Fruit fly (Drosophila melanogaster) whole organism, embryonic: ENCODE data around the gene Coq5.
A peak's percentile ranks its signal among the peaks of the same experiment; 100 is the strongest.
"Not testable (repeated sequence)": the region's sequence is repeated elsewhere in the genome, so short reads cannot be mapped to it uniquely, and the experiment has no call there.

Source experiments
- CG1024 ChIP-seq: fragments of 200-800 bp; sonication (Bioruptor generic); IDR thresholded peaks from 2 replicates; pipeline ENCODE4 v1.3.6; 2022; ENCODE audit warnings: missing biosample characterization, missing genetic modification characterization
- CG13287 ChIP-seq: fragments of 200-800 bp; sonication (Bioruptor generic); IDR thresholded peaks from 2 replicates; pipeline ENCODE4 v1.3.6; 2022; ENCODE audit warnings: missing biosample characterization, missing genetic modification characterization; ENCODE audit not compliant: partially characterized antibody
- CG14014 ChIP-seq: fragments of 200-800 bp; sonication (Bioruptor generic); IDR thresholded peaks from 2 replicates; pipeline ENCODE4 v1.3.6; 2022; ENCODE audit warnings: missing biosample characterization, missing genetic modification characterization
- CG14441 ChIP-seq: fragments of 200-800 bp; sonication (Bioruptor generic); IDR thresholded peaks from 2 replicates; pipeline ENCODE4 v1.3.6; 2022; ENCODE audit warnings: missing biosample characterization, missing genetic modification characterization
- CG15073 ChIP-seq: fragments of 200-800 bp; sonication (Bioruptor generic); optimal IDR thresholded peaks from 2 replicates; lab custom pipeline; 2016; ENCODE audit warnings: missing biosample characterization, missing genetic modification characterization
- CG16813 ChIP-seq: fragments of 200-800 bp; sonication (Bioruptor generic); IDR thresholded peaks from 3 replicates; pipeline ENCODE4 v1.3.6; 2022; ENCODE audit warnings: missing biosample characterization, missing genetic modification characterization; ENCODE audit not compliant: partially characterized antibody
- CG2129 ChIP-seq: fragments of 200-800 bp; sonication (Bioruptor generic); IDR thresholded peaks from 2 replicates; pipeline ENCODE4 v1.3.6; 2022; ENCODE audit warnings: missing biosample characterization, missing genetic modification characterization; ENCODE audit not compliant: partially characterized antibody
- CG3065 ChIP-seq: fragments of 200-800 bp; sonication (Bioruptor generic); optimal IDR thresholded peaks from 2 replicates; lab custom pipeline; 2016; ENCODE audit warnings: missing biosample characterization, missing genetic modification characterization
- CG32767 ChIP-seq: fragments of 200-800 bp; sonication (Bioruptor generic); IDR thresholded peaks from 2 replicates; pipeline ENCODE4 v1.3.6; 2022; ENCODE audit warnings: missing biosample characterization, missing genetic modification characterization
- CG42726 ChIP-seq: fragments of 200-800 bp; sonication (Bioruptor generic); IDR thresholded peaks from 2 replicates; pipeline ENCODE4 v1.3.6; 2022; ENCODE audit warnings: missing biosample characterization, missing genetic modification characterization; ENCODE audit not compliant: partially characterized antibody
- CG6175 ChIP-seq: fragments of 200-800 bp; sonication (Bioruptor generic); IDR thresholded peaks from 3 replicates; pipeline ENCODE4 v1.3.6; 2022; ENCODE audit warnings: missing biosample characterization, missing genetic modification characterization
- CG6791 ChIP-seq: fragments of 200-800 bp; sonication (Bioruptor generic); IDR thresholded peaks from 3 replicates; pipeline ENCODE4 v1.3.6; 2022; ENCODE audit warnings: missing biosample characterization, missing genetic modification characterization; ENCODE audit not compliant: partially characterized antibody
- CG7357 ChIP-seq: fragments of 200-800 bp; sonication (Bioruptor generic); IDR thresholded peaks from 3 replicates; pipeline ENCODE4 v1.3.6; 2022; ENCODE audit warnings: missing biosample characterization, missing genetic modification characterization
- CG9932 ChIP-seq: fragments of 200-800 bp; sonication (Bioruptor generic); IDR thresholded peaks from 2 replicates; pipeline ENCODE4 v1.3.6; 2022; ENCODE audit warnings: missing biosample characterization, missing genetic modification characterization
- Dp ChIP-seq: fragments of 200-800 bp; sonication (Bioruptor generic); optimal IDR thresholded peaks from 2 replicates; lab custom pipeline; 2018; ENCODE audit warnings: missing biosample characterization, mild to moderate bottlenecking, missing genetic modification characterization, moderate library complexity
- Dref ChIP-seq: fragments of 200-800 bp; sonication (Bioruptor generic); IDR thresholded peaks from 2 replicates; pipeline ENCODE4 v1.3.6; 2022; ENCODE audit warnings: missing biosample characterization, missing genetic modification characterization
- HLH4C ChIP-seq: fragments of 200-800 bp; sonication (Bioruptor generic); IDR thresholded peaks from 3 replicates; pipeline ENCODE4 v1.3.6; 2022; ENCODE audit warnings: missing biosample characterization, missing genetic modification characterization; ENCODE audit not compliant: partially characterized antibody
- MBD-R2 ChIP-seq: fragments of 200-800 bp; sonication (Bioruptor generic); IDR thresholded peaks from 2 replicates; pipeline ENCODE4 v1.3.6; 2022; ENCODE audit warnings: missing biosample characterization, missing genetic modification characterization
- Med ChIP-seq: fragments of 200-800 bp; sonication (Bioruptor generic); peaks from one replicate; lab custom pipeline; 2016; ENCODE audit warnings: missing biosample characterization, missing genetic modification characterization, mild to moderate bottlenecking, inconsistent platforms, moderate library complexity
- Opbp ChIP-seq: fragments of 200-800 bp; sonication (Bioruptor generic); IDR thresholded peaks from 3 replicates; pipeline ENCODE4 v1.3.6; 2022; ENCODE audit warnings: missing biosample characterization, missing genetic modification characterization; ENCODE audit not compliant: partially characterized antibody
- Rx ChIP-seq: fragments of 200-800 bp; sonication (Bioruptor generic); IDR thresholded peaks from 2 replicates; pipeline ENCODE4 v1.3.6; 2022; ENCODE audit warnings: missing biosample characterization, missing genetic modification characterization
- Scr ChIP-seq: fragments of 200-800 bp; sonication (Bioruptor generic); IDR thresholded peaks from 2 replicates; pipeline ENCODE4 v1.3.6; 2022; ENCODE audit warnings: missing biosample characterization, missing genetic modification characterization; ENCODE audit not compliant: partially characterized antibody
- Xrp1 ChIP-seq: fragments of 200-800 bp; sonication (Bioruptor generic); IDR thresholded peaks from 2 replicates; pipeline ENCODE4 v1.3.6; 2022; ENCODE audit warnings: missing biosample characterization, missing genetic modification characterization
- amos ChIP-seq: fragments of 200-800 bp; sonication (Bioruptor generic); IDR thresholded peaks from 2 replicates; pipeline ENCODE4 v1.3.6; 2022; ENCODE audit warnings: missing biosample characterization, missing genetic modification characterization; ENCODE audit not compliant: partially characterized antibody
- bbx ChIP-seq: fragments of 200-800 bp; sonication (Bioruptor generic); IDR thresholded peaks from 2 replicates; pipeline ENCODE4 v1.3.6; 2022; ENCODE audit warnings: missing biosample characterization, missing genetic modification characterization; ENCODE audit not compliant: partially characterized antibody
- chinmo ChIP-seq: fragments of 200-800 bp; sonication (Bioruptor generic); IDR thresholded peaks from 4 replicates; pipeline ENCODE4 v1.3.6; 2022; ENCODE audit warnings: missing biosample characterization, missing genetic modification characterization; ENCODE audit not compliant: partially characterized antibody
- ci ChIP-seq: fragments of 200-800 bp; sonication (Bioruptor generic); IDR thresholded peaks from 3 replicates; pipeline ENCODE4 v1.3.6; 2022; ENCODE audit warnings: missing biosample characterization, missing genetic modification characterization
- danr ChIP-seq: fragments of 200-800 bp; sonication (Bioruptor generic); IDR thresholded peaks from 2 replicates; pipeline ENCODE4 v1.3.6; 2022; ENCODE audit warnings: missing biosample characterization, missing genetic modification characterization
- esg ChIP-seq: fragments of 200-800 bp; sonication (Bioruptor generic); conservative IDR thresholded peaks from 2 replicates; pipeline ENCODE4 v1.3.6; 2022; ENCODE audit warnings: missing biosample characterization, missing genetic modification characterization
- hkb ChIP-seq, 2 experiments: fragments of 200-800 bp in 1 of 2; fragments of >200 bp in 1 of 2; sonication (Bioruptor generic) in 1 of 2; IDR thresholded peaks in 1 of 2; optimal IDR thresholded peaks in 1 of 2; 2 replicates each; pipeline versions ENCODE4 v1.3.6 to Lab custom; 2017 to 2022; ENCODE audit warnings: missing biosample characterization in 1 of 2, missing genetic modification characterization in 1 of 2
- inv ChIP-seq: fragments of 200-800 bp; sonication (Bioruptor generic); IDR thresholded peaks from 2 replicates; pipeline ENCODE4 v1.3.6; 2022; ENCODE audit warnings: missing biosample characterization, missing genetic modification characterization; ENCODE audit not compliant: partially characterized antibody
- kah ChIP-seq: fragments of 200-800 bp; sonication (Bioruptor generic); optimal IDR thresholded peaks from 2 replicates; lab custom pipeline; 2018; ENCODE audit warnings: missing biosample characterization, mild to moderate bottlenecking, missing genetic modification characterization
- knrl ChIP-seq: fragments of 200-800 bp; sonication (Bioruptor generic); IDR thresholded peaks from 3 replicates; pipeline ENCODE4 v1.3.6; 2022; ENCODE audit warnings: missing biosample characterization, missing genetic modification characterization; ENCODE audit not compliant: partially characterized antibody
- onecut ChIP-seq: fragments of 200-800 bp; sonication (Bioruptor generic); IDR thresholded peaks from 2 replicates; pipeline ENCODE4 v1.3.6; 2022; ENCODE audit warnings: missing biosample characterization, missing genetic modification characterization
- prd ChIP-seq, 3 experiments: fragments of >200 bp in 2 of 3; fragments of 200-800 bp in 1 of 3; sonication (Bioruptor generic) in 1 of 3; optimal IDR thresholded peaks in 2 of 3; IDR thresholded peaks in 1 of 3; 2 replicates in 2 of 3; 3 replicates in 1 of 3; pipeline versions ENCODE4 v1.3.6 to Lab custom; 2017 to 2022; ENCODE audit warnings: missing biosample characterization in 1 of 3, missing genetic modification characterization in 1 of 3
- ranshi ChIP-seq: fragments of 200-800 bp; sonication (Bioruptor generic); IDR thresholded peaks from 2 replicates; pipeline ENCODE4 v1.3.6; 2022; ENCODE audit warnings: missing biosample characterization, missing genetic modification characterization
- row ChIP-seq: fragments of 200-800 bp; sonication (Bioruptor generic); IDR thresholded peaks from 3 replicates; pipeline ENCODE4 v1.3.6; 2022; ENCODE audit warnings: missing biosample characterization, missing genetic modification characterization
- sisA ChIP-seq: fragments of 200-800 bp; sonication (Bioruptor generic); IDR thresholded peaks from 2 replicates; pipeline ENCODE4 v1.3.6; 2022; ENCODE audit warnings: missing biosample characterization, missing genetic modification characterization
- sr ChIP-seq: fragments of 200-800 bp; sonication (Bioruptor generic); IDR thresholded peaks from 3 replicates; pipeline ENCODE4 v1.3.6; 2022; ENCODE audit warnings: missing biosample characterization, missing genetic modification characterization
- unc-4 ChIP-seq: fragments of 200-800 bp; sonication (Bioruptor generic); IDR thresholded peaks from 2 replicates; pipeline ENCODE4 v1.3.6; 2022; ENCODE audit warnings: missing biosample characterization, missing genetic modification characterization; ENCODE audit not compliant: partially characterized antibody
- zen2 ChIP-seq: fragments of 200-800 bp; sonication (Bioruptor generic); IDR thresholded peaks from 3 replicates; pipeline ENCODE4 v1.3.6; 2022; ENCODE audit warnings: missing biosample characterization, missing genetic modification characterization; ENCODE audit not compliant: partially characterized antibody

The Coq5 gene

dm6 chrX:13189032-13189431, 5.3 kb downstream of the Coq5 start, which contains the start of gene Lgr4:
Gene Lgr4, minus strand, starts transcription at chrX:13189164.
- TF ChIP-seq danr (GFP tag; lab: Robert Waterston, UW) (0 out of 2 replicates have a peak, but pooled peaks have one; percentile 23), sr (GFP tag; lab: Robert Waterston, UW) (0 out of 3 replicates have a peak, but pooled peaks have one; percentile 28), CG15073 (GFP tag; lab: Kevin White, UChicago) (no peak), Dp (GFP tag; lab: Kevin White, UChicago) (peak; percentile 22), Med (GFP tag; lab: Kevin White, UChicago) (peak; percentile 37), CG3065 (GFP tag; lab: Kevin White, UChicago) (peak; percentile 5), CG32767 (GFP tag; lab: Robert Waterston, UW) (no peak), kah (peak; percentile 41), ci (GFP tag; lab: Robert Waterston, UW) (0 out of 3 replicates have a peak, but pooled peaks have one; percentile 35), CG6175 (GFP tag; lab: Robert Waterston, UW) (peak; percentile 65; the same call in 2 of the 3 replicates)

- peak; percentile 9; the same call in 1 of the 2 replicates for TF ChIP-seq MBD-R2
- 0 out of 2 replicates have a peak, but pooled peaks have one; percentile 10 for TF ChIP-seq CG2129 (GFP tag; lab: Robert Waterston, UW)
- 0 out of 2 replicates have a peak, but pooled peaks have one; percentile 32 for TF ChIP-seq Scr (GFP tag; lab: Robert Waterston, UW)
- peak; percentile 38; the same call in 1 of the 3 replicates for TF ChIP-seq knrl
- 0 out of 3 replicates have a peak, but pooled peaks have one; percentile 47 for TF ChIP-seq CG6791
- peak; percentile 45; the same call in 1 of the 3 replicates for TF ChIP-seq zen2
- TF ChIP-seq bbx (GFP tag; lab: Robert Waterston, UW) = peak; percentile 61
- peak; percentile 38; the same call in 1 of the 2 replicates for TF ChIP-seq CG9932
- TF ChIP-seq chinmo (GFP tag; lab: Robert Waterston, UW) = 0 out of 4 replicates have a peak, but pooled peaks have one; percentile 13
- peak; percentile 47; the same call in 1 of the 2 replicates for TF ChIP-seq inv (GFP tag; lab: Robert Waterston, UW)
- peak; percentile 23; the same call in 1 of the 2 replicates for TF ChIP-seq Xrp1 (GFP tag; lab: Robert Waterston, UW)
- 0 out of 3 replicates have a peak, but pooled peaks have one; percentile 45 for TF ChIP-seq CG7357
- TF ChIP-seq CG16813 (GFP tag; lab: Robert Waterston, UW) = 0 out of 3 replicates have a peak, but pooled peaks have one; percentile 23
- TF ChIP-seq onecut (GFP tag; lab: Robert Waterston, UW) = 0 out of 2 replicates have a peak, but pooled peaks have one; percentile 3
- TF ChIP-seq Dref (GFP tag; lab: Robert Waterston, UW) = peak; percentile 44; the same call in 1 of the 2 replicates
- TF ChIP-seq, all 482 proteins: peak for 15; not testable (repeated sequence) for 467
Observed at dm6 chrX:13184178-13184577, 10.2 kb downstream of the Coq5 start, which contains the start of gene CG32641. Gene CG32641, plus strand, starts transcription at chrX:13184478.

DNA sequence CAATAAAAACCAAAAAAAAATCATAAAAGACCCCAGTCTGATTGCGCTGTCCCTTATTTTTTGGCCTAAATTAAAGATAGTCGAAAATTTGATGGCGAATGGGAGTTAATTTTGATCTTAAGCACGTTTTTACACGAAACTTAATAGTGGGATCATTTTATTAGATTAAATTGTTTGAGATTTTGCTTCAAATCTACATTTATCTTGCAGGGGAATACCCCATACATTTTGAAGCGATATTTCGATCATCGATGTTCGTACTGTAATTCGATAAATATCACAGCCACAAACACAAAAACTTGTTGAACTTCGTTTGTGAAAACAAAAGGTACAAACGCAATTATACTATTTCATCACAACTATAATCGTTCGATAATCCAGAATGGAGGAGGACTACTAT, 16.6 kb downstream of the Coq5 start, which contains the start of gene CG32640:
Gene CG32640 (plus strand): TSS at position 286 of the 400 bp plus-strand sequence.
- not testable (repeated sequence) for TF ChIP-seq hkb, prd (optimal IDR thresholded peaks at IDR 0.05; lab: Kevin White, UChicago)
- TF ChIP-seq hkb (GFP tag; IDR thresholded peaks at IDR 0.05; lab: Robert Waterston, UW) (peak; percentile 22; the same call in 1 of the 2 replicates), MBD-R2 (peak; percentile 45; the same call in 1 of the 2 replicates), chinmo (GFP tag; lab: Robert Waterston, UW) (0 out of 4 replicates have a peak, but pooled peaks have one; percentile 22), row (peak; percentile 76), inv (GFP tag; lab: Robert Waterston, UW) (peak; percentile 48; the same call in 1 of the 2 replicates), prd (GFP tag; IDR thresholded peaks at IDR 0.05; lab: Robert Waterston, UW) (0 out of 3 replicates have a peak, but pooled peaks have one; percentile 10), CG1024 (GFP tag; lab: Robert Waterston, UW) (peak; percentile 55; the same call in 1 of the 2 replicates), bbx (GFP tag; lab: Robert Waterston, UW) (peak; percentile 61), HLH4C (GFP tag; lab: Robert Waterston, UW) (peak; percentile 45; the same call in 1 of the 3 replicates), sisA (peak; percentile 49; the same call in 1 of the 2 replicates), amos (GFP tag; lab: Robert Waterston, UW) (peak; percentile 57; the same call in 1 of the 2 replicates), CG42726 (GFP tag; lab: Robert Waterston, UW) (0 out of 2 replicates have a peak, but pooled peaks have one; percentile 10), Rx (GFP tag; lab: Robert Waterston, UW) (peak; percentile 17; the same call in 1 of the 2 replicates), Opbp (peak; percentile 53; the same call in 1 of the 3 replicates), CG6791 (peak; percentile 61; the same call in 2 of the 3 replicates), ranshi (peak; percentile 22; the same call in 1 of the 2 replicates), CG14014 (GFP tag; lab: Robert Waterston, UW) (0 out of 2 replicates have a peak, but pooled peaks have one; percentile 22), unc-4 (GFP tag; lab: Robert Waterston, UW) (peak; percentile 51; the same call in 1 of the 2 replicates), CG13287 (GFP tag; lab: Robert Waterston, UW) (peak; percentile 54), onecut (GFP tag; lab: Robert Waterston, UW) (peak; percentile 39), CG14441 (GFP tag; lab: Robert Waterston, UW) (0 out of 2 replicates have a peak, but pooled peaks have one; percentile 25), esg (GFP tag; lab: Robert Waterston, UW) (0 out of 2 replicates have a peak, but pooled peaks have one; percentile 32)
